Fruit fly (Drosophila melanogaster) whole organism, embryonic: ENCODE results near the gene tay.

ENCODE experiments used
- ATbp ChIP-seq: fragments of 200-800 bp; sonication (Bioruptor generic); optimal IDR thresholded peaks from 2 replicates; lab custom pipeline; 2017; ENCODE audit warnings: missing biosample characterization, mild to moderate bottlenecking, missing genetic modification characterization, missing genetic modification reagents
- Atf6 ChIP-seq: fragments of 200-800 bp; sonication (Bioruptor generic); IDR thresholded peaks from 2 replicates; pipeline ENCODE4 v1.3.6; 2022; ENCODE audit warnings: missing biosample characterization, missing genetic modification characterization
- CG10267 ChIP-seq: fragments of 200-800 bp; sonication (Bioruptor generic); optimal IDR thresholded peaks from 2 replicates; lab custom pipeline; 2018; ENCODE audit warnings: missing biosample characterization, mild to moderate bottlenecking, missing genetic modification characterization, moderate library complexity
- CG12104 ChIP-seq: fragments of 200-800 bp; sonication (Bioruptor generic); optimal IDR thresholded peaks from 3 replicates; lab custom pipeline; 2016; ENCODE audit warnings: missing biosample characterization, missing genetic modification characterization
- CG12299 ChIP-seq: fragments of 200-800 bp; sonication (Bioruptor generic); optimal IDR thresholded peaks from 2 replicates; lab custom pipeline; 2018; ENCODE audit warnings: missing biosample characterization, mild to moderate bottlenecking, missing genetic modification characterization
- CG15479 ChIP-seq: fragments of 200-800 bp; sonication (Bioruptor generic); optimal IDR thresholded peaks from 3 replicates; lab custom pipeline; 2019; ENCODE audit warnings: missing biosample characterization, mild to moderate bottlenecking, missing genetic modification characterization, moderate library complexity
- CG16813 ChIP-seq: fragments of 200-800 bp; sonication (Bioruptor generic); IDR thresholded peaks from 3 replicates; pipeline ENCODE4 v1.3.6; 2022; ENCODE audit warnings: missing biosample characterization, missing genetic modification characterization; ENCODE audit not compliant: partially characterized antibody
- CG1792 ChIP-seq: fragments of 200-800 bp; sonication (Bioruptor generic); optimal IDR thresholded peaks from 2 replicates; lab custom pipeline; 2016; ENCODE audit warnings: missing biosample characterization, missing genetic modification characterization
- CG2202 ChIP-seq: fragments of 200-800 bp; sonication (Bioruptor generic); optimal IDR thresholded peaks from 2 replicates; lab custom pipeline; 2018; ENCODE audit warnings: missing biosample characterization, mild to moderate bottlenecking, missing genetic modification characterization
- CG2678 ChIP-seq: fragments of 200-800 bp; sonication (Bioruptor generic); optimal IDR thresholded peaks from 3 replicates; lab custom pipeline; 2019; ENCODE audit warnings: missing biosample characterization, mild to moderate bottlenecking, missing genetic modification characterization, moderate library complexity
- CG2889 ChIP-seq: fragments of 200-800 bp; sonication (Bioruptor generic); IDR thresholded peaks from 3 replicates; pipeline ENCODE4 v1.3.6; 2022; ENCODE audit warnings: missing biosample characterization, missing genetic modification characterization
- CG31365 ChIP-seq: fragments of 200-800 bp; sonication (Bioruptor generic); optimal IDR thresholded peaks from 2 replicates; lab custom pipeline; 2018; ENCODE audit warnings: missing biosample characterization, mild to moderate bottlenecking, missing genetic modification characterization
- CG4707 ChIP-seq: fragments of 200-800 bp; sonication (Bioruptor generic); optimal IDR thresholded peaks from 2 replicates; lab custom pipeline; 2018; ENCODE audit warnings: missing biosample characterization, mild to moderate bottlenecking, missing genetic modification characterization, moderate library complexity
- CG8290 ChIP-seq, 3 experiments: fragments of 200-800 bp; sonication (Bioruptor generic); optimal IDR thresholded peaks; 2 replicates each; lab custom pipeline; 2016 to 2019; ENCODE audit warnings: missing biosample characterization in 3 of 3, missing genetic modification characterization in 3 of 3, mild to moderate bottlenecking in 2 of 3, moderate library complexity in 1 of 3
- Dp ChIP-seq: fragments of 200-800 bp; sonication (Bioruptor generic); optimal IDR thresholded peaks from 2 replicates; lab custom pipeline; 2018; ENCODE audit warnings: missing biosample characterization, mild to moderate bottlenecking, missing genetic modification characterization, moderate library complexity
- Elba2 ChIP-seq: fragments of 200-800 bp; sonication (Bioruptor generic); optimal IDR thresholded peaks from 3 replicates; lab custom pipeline; 2016; ENCODE audit warnings: missing biosample characterization, missing genetic modification characterization
- GATAe ChIP-seq: fragments of 200-800 bp; sonication (Bioruptor generic); conservative IDR thresholded peaks from 2 replicates; pipeline ENCODE4 v1.3.6; 2022; ENCODE audit warnings: missing biosample characterization, missing genetic modification characterization
- Hand ChIP-seq: fragments of 200-800 bp; sonication (Bioruptor generic); optimal IDR thresholded peaks from 2 replicates; lab custom pipeline; 2017; ENCODE audit warnings: mild to moderate bottlenecking, missing biosample characterization, missing genetic modification reagents, missing genetic modification characterization
- Mes4 ChIP-seq: fragments of 200-800 bp; sonication (Bioruptor generic); optimal IDR thresholded peaks from 2 replicates; lab custom pipeline; 2016; ENCODE audit warnings: missing biosample characterization, missing genetic modification characterization
- NK7.1 ChIP-seq: fragments of 200-800 bp; sonication (Bioruptor generic); optimal IDR thresholded peaks from 3 replicates; lab custom pipeline; 2016; ENCODE audit warnings: missing biosample characterization, missing genetic modification characterization
- Nf-YB ChIP-seq: fragments of 200-800 bp; sonication (Bioruptor generic); optimal IDR thresholded peaks from 3 replicates; lab custom pipeline; 2019; ENCODE audit warnings: missing biosample characterization, mild to moderate bottlenecking, missing genetic modification characterization, moderate library complexity
- Oli ChIP-seq: fragments of 200-800 bp; sonication (Bioruptor generic); optimal IDR thresholded peaks from 2 replicates; lab custom pipeline; 2018; ENCODE audit warnings: missing biosample characterization, mild to moderate bottlenecking, missing genetic modification characterization, moderate library complexity
- Trl ChIP-seq, 3 experiments: fragments of >200 bp in 2 of 3; fragments of 200-800 bp in 1 of 3; sonication (Bioruptor generic) in 1 of 3; optimal IDR thresholded peaks; 2 replicates in 1 of 3; 3 replicates in 2 of 3; lab custom pipeline; 2016 to 2017; ENCODE audit warnings: missing biosample characterization in 1 of 3, missing genetic modification characterization in 1 of 3
- al ChIP-seq: fragments of 200-800 bp; sonication (Bioruptor generic); IDR thresholded peaks from 2 replicates; pipeline ENCODE4 v1.3.6; 2022; ENCODE audit warnings: missing biosample characterization, missing genetic modification characterization
- aop ChIP-seq: fragments of 200-800 bp; sonication (Bioruptor generic); IDR thresholded peaks from 2 replicates; pipeline ENCODE4 v1.3.6; 2022; ENCODE audit warnings: missing biosample characterization, missing genetic modification characterization
- ap ChIP-seq: fragments of 200-800 bp; sonication (Bioruptor generic); IDR thresholded peaks from 2 replicates; pipeline ENCODE4 v1.3.6; 2022; ENCODE audit warnings: missing biosample characterization, missing genetic modification characterization
- cato ChIP-seq: fragments of 200-800 bp; sonication (Bioruptor generic); optimal IDR thresholded peaks from 2 replicates; lab custom pipeline; 2016; ENCODE audit warnings: missing biosample characterization, missing genetic modification characterization, borderline replicate concordance
- dm ChIP-seq: fragments of 200-800 bp; sonication (Bioruptor generic); optimal IDR thresholded peaks from 3 replicates; lab custom pipeline; 2016; ENCODE audit warnings: missing biosample characterization, missing genetic modification characterization
- dmrt99B ChIP-seq: fragments of 200-800 bp; sonication (Bioruptor generic); optimal IDR thresholded peaks from 2 replicates; lab custom pipeline; 2018; ENCODE audit warnings: missing biosample characterization, mild to moderate bottlenecking, missing genetic modification characterization, moderate library complexity
- gem ChIP-seq: fragments of 200-800 bp; sonication (Bioruptor generic); optimal IDR thresholded peaks from 2 replicates; lab custom pipeline; 2019; ENCODE audit warnings: missing biosample characterization, mild to moderate bottlenecking, missing genetic modification characterization, moderate library complexity
- grn ChIP-seq: fragments of 200-800 bp; sonication (Bioruptor generic); optimal IDR thresholded peaks from 3 replicates; lab custom pipeline; 2017; ENCODE audit warnings: missing biosample characterization, missing genetic modification characterization
- gsb ChIP-seq: fragments of 200-800 bp; sonication (Bioruptor generic); IDR thresholded peaks from 2 replicates; pipeline ENCODE4 v1.3.6; 2022; ENCODE audit warnings: missing biosample characterization, missing genetic modification characterization
- insv ChIP-seq, 2 experiments: fragments of 200-800 bp; sonication (Bioruptor generic); optimal IDR thresholded peaks; 3 replicates each; lab custom pipeline; 2016 to 2018; ENCODE audit warnings: missing biosample characterization in 2 of 2, missing genetic modification characterization in 2 of 2
- nerfin-2 ChIP-seq: fragments of 200-800 bp; sonication (Bioruptor generic); IDR thresholded peaks from 2 replicates; pipeline ENCODE4 v1.3.6; 2022; ENCODE audit warnings: missing biosample characterization, missing genetic modification characterization; ENCODE audit not compliant: partially characterized antibody
- nom ChIP-seq: fragments of 200-800 bp; sonication (Bioruptor generic); optimal IDR thresholded peaks from 2 replicates; lab custom pipeline; 2017; ENCODE audit warnings: missing biosample characterization, missing genetic modification characterization, mild to moderate bottlenecking, moderate library complexity, missing genetic modification reagents
- pan ChIP-seq, 4 experiments: fragments of >200 bp in 3 of 4; fragments of 200-800 bp in 1 of 4; sonication (Bioruptor generic) in 1 of 4; optimal IDR thresholded peaks in 3 of 4; IDR thresholded peaks in 1 of 4; 2 replicates each; pipeline versions ENCODE4 v1.3.6 to Lab custom; 2017 to 2022; ENCODE audit warnings: missing biosample characterization in 2 of 4, missing genetic modification characterization in 2 of 4, mixed read lengths in 1 of 4
- ranshi ChIP-seq: fragments of 200-800 bp; sonication (Bioruptor generic); IDR thresholded peaks from 2 replicates; pipeline ENCODE4 v1.3.6; 2022; ENCODE audit warnings: missing biosample characterization, missing genetic modification characterization
- repo ChIP-seq: fragments of 200-800 bp; sonication (Bioruptor generic); optimal IDR thresholded peaks from 2 replicates; lab custom pipeline; 2016; ENCODE audit warnings: missing biosample characterization, missing genetic modification characterization
- salm ChIP-seq: fragments of 200-800 bp; sonication (Bioruptor generic); optimal IDR thresholded peaks from 2 replicates; lab custom pipeline; 2018; ENCODE audit warnings: missing biosample characterization, mild to moderate bottlenecking, missing genetic modification characterization
- sens ChIP-seq: fragments of 200-800 bp; sonication (Bioruptor generic); peaks from one replicate; lab custom pipeline; 2016; ENCODE audit warnings: missing biosample characterization, missing genetic modification characterization
- toy ChIP-seq: fragments of 200-800 bp; sonication (Bioruptor generic); IDR thresholded peaks from 2 replicates; pipeline ENCODE4 v1.3.6; 2022; ENCODE audit warnings: missing biosample characterization, missing genetic modification characterization
- zen ChIP-seq: fragments of 200-800 bp; sonication (Bioruptor generic); optimal IDR thresholded peaks from 3 replicates; lab custom pipeline; 2018; ENCODE audit warnings: missing biosample characterization, mild to moderate bottlenecking, missing genetic modification characterization, moderate library complexity
- zen2 ChIP-seq: fragments of 200-800 bp; sonication (Bioruptor generic); IDR thresholded peaks from 3 replicates; pipeline ENCODE4 v1.3.6; 2022; ENCODE audit warnings: missing biosample characterization, missing genetic modification characterization; ENCODE audit not compliant: partially characterized antibody

tay gene

DNA sequence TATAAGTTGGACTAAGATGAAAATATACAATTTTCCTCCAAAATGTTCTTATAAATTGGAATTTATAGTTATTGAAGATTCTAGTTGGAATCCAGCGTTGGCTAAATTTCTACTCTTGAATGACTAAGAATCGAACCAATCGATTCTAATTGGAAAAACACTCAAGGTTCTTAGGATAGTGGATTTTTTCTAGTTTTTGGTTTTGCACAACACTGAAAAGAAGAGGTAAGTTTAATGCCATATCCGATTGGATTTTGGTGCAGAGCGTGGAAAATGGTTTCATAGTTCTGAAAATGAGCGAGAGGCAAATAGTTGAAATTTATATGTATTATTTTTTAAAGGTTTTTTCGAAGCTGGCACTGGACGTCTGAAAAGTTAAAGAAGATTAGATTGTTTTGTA, 11.5 kb downstream of the tay start:
- TF ChIP-seq sens (GFP tag; lab: Kevin White, UChicago), result no peak
- TF ChIP-seq CG10267 (tag; lab: Kevin White, UChicago), result peak; percentile 67
- TF ChIP-seq CG8290 (GFP tag; optimal IDR thresholded peaks at IDR 0.05; lab: Kevin White, UChicago), result peak; percentile 51
- TF ChIP-seq CG8290 (tag; optimal IDR thresholded peaks at IDR 0.05; lab: Kevin White, UChicago), result peak in 1 of 2 experiments; percentile 32
- peak; percentile 46 for TF ChIP-seq Elba2
- peak; percentile 91 to 99 for TF ChIP-seq insv (GFP tag; optimal IDR thresholded peaks at IDR 0.05; lab: Kevin White, UChicago)
- no peak for TF ChIP-seq Oli (tag; lab: Kevin White, UChicago)
- peak; percentile 70 for TF ChIP-seq zen
- TF ChIP-seq CG15479 (GFP tag; lab: Kevin White, UChicago), result peak; percentile 19
- no peak for TF ChIP-seq zen2 (GFP tag; lab: Robert Waterston, UW)

DNA sequence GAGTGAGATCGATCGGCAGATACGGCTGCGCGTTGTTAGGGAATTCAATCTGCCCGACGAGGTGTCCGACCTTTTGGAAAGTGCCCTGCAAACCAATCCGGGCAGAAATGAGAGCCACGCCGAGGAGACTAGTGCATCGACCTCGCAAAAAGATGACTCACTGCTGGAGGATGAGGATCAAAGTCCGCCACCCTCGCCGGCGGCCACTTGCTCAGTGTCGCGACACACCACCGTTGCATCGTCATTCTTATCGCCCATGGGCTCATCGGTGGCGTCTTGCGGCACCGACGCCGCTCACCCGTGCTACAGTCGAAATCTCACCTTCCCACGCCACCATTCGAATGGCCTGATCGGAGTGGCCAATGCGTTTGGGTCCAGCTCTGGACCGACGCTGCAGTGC, 12.7 kb downstream of the tay start:
- TF ChIP-seq nerfin-2 (GFP tag; lab: Robert Waterston, UW) (no peak), GATAe (GFP tag; lab: Robert Waterston, UW) (no peak), CG16813 (no peak), gsb (GFP tag; lab: Robert Waterston, UW) (no peak)

DNA sequence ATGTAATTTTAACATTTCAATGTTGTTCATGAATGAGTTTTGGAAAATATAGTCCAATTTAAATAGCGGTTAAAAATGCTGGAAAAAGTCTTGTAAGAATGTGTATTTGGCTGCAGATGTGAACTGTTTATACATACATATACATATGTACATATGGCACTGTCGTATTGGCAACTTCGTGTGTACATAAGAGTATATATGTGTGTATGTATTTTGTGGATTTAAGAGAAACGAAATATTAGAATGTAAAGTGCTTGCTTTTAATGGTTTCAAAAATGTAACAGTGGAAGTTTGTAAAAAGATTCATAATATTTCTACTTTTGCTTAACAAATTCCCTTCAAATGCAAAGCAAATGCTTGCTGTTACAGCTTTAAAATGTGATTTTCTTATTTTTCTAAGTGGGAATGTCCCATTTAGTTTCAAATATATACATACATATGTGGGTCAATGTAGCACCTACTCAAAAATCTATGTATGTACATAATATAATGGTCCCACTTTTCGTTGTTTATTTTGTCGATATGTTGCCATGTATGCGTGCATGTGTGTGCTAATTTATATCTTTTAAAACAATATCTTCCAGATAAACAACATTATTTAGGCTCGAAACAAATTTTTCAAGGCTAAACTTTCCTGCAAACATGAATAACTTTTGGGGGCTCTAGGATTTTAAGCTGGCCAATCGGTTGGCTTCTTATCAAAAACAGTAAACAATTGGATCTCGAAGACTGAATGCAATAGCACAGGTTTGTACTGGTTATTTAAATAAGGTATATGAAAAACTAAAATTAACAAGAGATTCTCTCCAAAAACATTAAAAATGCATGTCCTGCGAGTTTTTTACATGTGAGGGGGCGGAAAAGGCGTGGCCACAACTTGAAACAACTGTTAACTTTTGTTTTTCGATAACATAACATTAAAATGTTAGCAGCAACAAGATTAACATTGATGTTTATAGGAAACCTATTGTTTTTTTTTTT, 16.0 kb downstream of the tay start:
- TF ChIP-seq salm (tag; lab: Kevin White, UChicago) (peak; percentile 41), dm (GFP tag; lab: Kevin White, UChicago) (no peak), CG1792 (GFP tag; lab: Kevin White, UChicago) (peak; percentile 73), pan (optimal IDR thresholded peaks at IDR 0.05; lab: Kevin White, UChicago) (no peak), pan (GFP tag; optimal IDR thresholded peaks at IDR 0.05 in 1 of 2, IDR thresholded peaks at IDR 0.05 in 1 of 2) (peak in 1 of 2 experiments; percentile 23), ATbp (GFP tag; lab: Kevin White, UChicago) (no peak), grn (peak; percentile 48), Mes4 (GFP tag; lab: Kevin White, UChicago) (peak; percentile 33), CG2202 (peak; percentile 53), ranshi (GFP tag; lab: Robert Waterston, UW) (peak; percentile 29; the same call in 1 of the 2 replicates), CG2678 (no peak), sens (GFP tag; lab: Kevin White, UChicago) (peak; percentile 87), CG12299 (peak; percentile 63), Nf-YB (GFP tag; lab: Kevin White, UChicago) (peak; percentile 46), nom (GFP tag; lab: Kevin White, UChicago) (peak; percentile 75), ap (GFP tag; lab: Robert Waterston, UW) (no peak), CG15479 (GFP tag; lab: Kevin White, UChicago) (no peak), dmrt99B (tag; lab: Kevin White, UChicago) (no peak), gem (no peak), CG10267 (tag; lab: Kevin White, UChicago) (peak; percentile 15), cato (GFP tag; lab: Kevin White, UChicago) (no peak), Dp (GFP tag; lab: Kevin White, UChicago) (no peak), al (GFP tag; lab: Robert Waterston, UW) (no peak), CG12104 (GFP tag; lab: Kevin White, UChicago) (peak; percentile 67), Atf6 (GFP tag; lab: Robert Waterston, UW) (peak; percentile 78), CG4707 (peak; percentile 72), repo (GFP tag; lab: Kevin White, UChicago) (peak; percentile 51), Hand (GFP tag; lab: Kevin White, UChicago) (peak; percentile 65), toy (GFP tag; lab: Robert Waterston, UW) (no peak), NK7.1 (peak; percentile 38), CG31365 (tag; lab: Kevin White, UChicago) (peak; percentile 73), Trl (optimal IDR thresholded peaks at IDR 0.05; lab: Kevin White, UChicago) (no peak), Trl (GFP tag; optimal IDR thresholded peaks at IDR 0.05; lab: Kevin White, UChicago) (peak; percentile 50), CG2889 (GFP tag; lab: Robert Waterston, UW) (no peak), aop (GFP tag; lab: Robert Waterston, UW) (no peak)
